Worm (Caenorhabditis elegans) whole organism, late embryonic: ENCODE results near the gene ubc-26.

ENCODE experiments used
- F13H6.1 ChIP-seq: sonication (generic microtip); optimal IDR thresholded peaks from 2 replicates; lab custom pipeline; 2016; ENCODE audit warnings: missing genetic modification characterization, missing compliant biosample characterization
- ama-1 ChIP-seq: fragments of 150-350 bp; optimal IDR thresholded peaks from 2 replicates; lab custom pipeline; 2014
- ceh-14 ChIP-seq: sonication (generic microtip); optimal IDR thresholded peaks from 2 replicates; lab custom pipeline; 2016; ENCODE audit warnings: missing genotype, missing genetic modification characterization, missing compliant biosample characterization
- dmd-4 ChIP-seq: sonication (generic microtip); optimal IDR thresholded peaks from 2 replicates; lab custom pipeline; 2016; ENCODE audit warnings: borderline replicate concordance, missing genetic modification characterization, missing compliant biosample characterization
- hlh-30 ChIP-seq: sonication (generic microtip); optimal IDR thresholded peaks from 2 replicates; lab custom pipeline; 2017; ENCODE audit warnings: antibody characterized with exemption, missing genetic modification characterization, missing compliant biosample characterization; ENCODE audit not compliant: insufficient read depth
- mec-3 ChIP-seq: sonication (generic microtip); optimal IDR thresholded peaks from 2 replicates; lab custom pipeline; 2016; ENCODE audit warnings: borderline replicate concordance, missing genetic modification characterization, missing compliant biosample characterization
- nfya-1 ChIP-seq: sonication (generic microtip); optimal IDR thresholded peaks from 2 replicates; lab custom pipeline; 2017; ENCODE audit warnings: missing genetic modification characterization, mild to moderate bottlenecking, missing compliant biosample characterization, antibody characterized with exemption, moderate library complexity
- nhr-11 ChIP-seq: fragments of 150-350 bp; optimal IDR thresholded peaks from 2 replicates; lab custom pipeline; 2014; ENCODE audit warnings: missing biosample characterization, missing genetic modification characterization
- pag-3 ChIP-seq: sonication (generic microtip); optimal IDR thresholded peaks from 2 replicates; lab custom pipeline; 2016; ENCODE audit warnings: missing compliant biosample characterization, missing genetic modification characterization, borderline replicate concordance
- pax-1 ChIP-seq: fragments of 150-350 bp; optimal IDR thresholded peaks from 2 replicates; lab custom pipeline; 2014; ENCODE audit warnings: missing biosample characterization, missing genetic modification characterization

DNA sequence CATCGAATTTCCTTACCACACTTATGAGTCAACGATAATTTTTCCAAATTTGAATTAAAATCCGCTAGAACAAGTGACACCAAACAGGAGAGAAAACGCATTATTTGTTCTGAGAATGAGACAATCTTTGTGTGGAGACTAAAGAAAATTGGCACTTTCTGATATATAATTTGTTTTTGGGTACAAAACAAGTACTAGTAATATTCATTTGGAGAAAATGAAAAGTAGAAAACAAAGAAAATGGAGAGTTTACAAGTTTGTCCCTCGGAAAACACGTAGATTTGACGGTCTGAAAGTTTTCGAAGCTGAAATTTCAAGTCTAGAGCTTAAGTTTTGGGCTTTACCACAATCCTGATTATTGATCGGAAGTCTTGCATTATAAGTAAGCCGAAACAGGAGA lies 40.6 kb upstream of the ubc-26 start, which contains the start of gene irld-66:
- no peak for TF ChIP-seq hlh-30
- no peak for TF ChIP-seq ama-1
- no peak for TF ChIP-seq F13H6.1
- no peak for TF ChIP-seq pax-1
- no peak for TF ChIP-seq nhr-11 (tag; lab: Kevin White, UChicago)
- TF ChIP-seq ceh-14 = no peak
- TF ChIP-seq dmd-4 = no peak
- TF ChIP-seq mec-3 (tag; lab: Kevin White, UChicago) = no peak
- TF ChIP-seq nfya-1 (tag; lab: Kevin White, UChicago) = no peak
- no peak for TF ChIP-seq pag-3 (tag; lab: Kevin White, UChicago)
